Fruit fly (Drosophila melanogaster) whole organism, embryonic: Measurements from ENCODE around the gene CG15203.
A peak's percentile ranks its signal among the peaks of the same experiment; 100 is the strongest.

Experiments
- CG1024 ChIP-seq: fragments of 200-800 bp; sonication (Bioruptor generic); IDR thresholded peaks from 2 replicates; pipeline ENCODE4 v1.3.6; 2022; ENCODE audit warnings: missing biosample characterization, missing genetic modification characterization
- CG10543 ChIP-seq: fragments of 200-800 bp; sonication (Bioruptor generic); optimal IDR thresholded peaks from 3 replicates; lab custom pipeline; 2017; ENCODE audit warnings: missing biosample characterization, mild to moderate bottlenecking, missing genetic modification characterization, moderate library complexity
- CG11695 ChIP-seq: fragments of 200-800 bp; sonication (Bioruptor generic); IDR thresholded peaks from 3 replicates; pipeline ENCODE4 v1.3.6; 2022; ENCODE audit warnings: missing biosample characterization, missing genetic modification characterization
- CG1647 ChIP-seq: fragments of 200-800 bp; sonication (Bioruptor generic); optimal IDR thresholded peaks from 3 replicates; lab custom pipeline; 2016; ENCODE audit warnings: missing biosample characterization, missing genetic modification characterization
- CG17328 ChIP-seq: fragments of 200-800 bp; sonication (Bioruptor generic); IDR thresholded peaks from 2 replicates; pipeline ENCODE4 v1.3.6; 2022; ENCODE audit warnings: missing biosample characterization, missing genetic modification characterization
- CG2712 ChIP-seq: fragments of 200-800 bp; optimal IDR thresholded peaks from 3 replicates; lab custom pipeline; 2019; ENCODE audit warnings: missing biosample characterization, mild to moderate bottlenecking, missing genetic modification characterization, moderate library complexity
- CG2889 ChIP-seq: fragments of 200-800 bp; sonication (Bioruptor generic); IDR thresholded peaks from 3 replicates; pipeline ENCODE4 v1.3.6; 2022; ENCODE audit warnings: missing biosample characterization, missing genetic modification characterization
- CG43689 ChIP-seq: fragments of 200-800 bp; sonication (Bioruptor generic); IDR thresholded peaks from 2 replicates; pipeline ENCODE4 v1.3.6; 2022; ENCODE audit warnings: missing biosample characterization, missing genetic modification characterization
- CG5180 ChIP-seq: fragments of 200-800 bp; sonication (Bioruptor generic); optimal IDR thresholded peaks from 3 replicates; lab custom pipeline; 2017; ENCODE audit warnings: missing biosample characterization, missing genetic modification characterization, mild to moderate bottlenecking, moderate library complexity, missing genetic modification reagents
- CG5953 ChIP-seq: fragments of 200-800 bp; sonication (Bioruptor generic); IDR thresholded peaks from 2 replicates; pipeline ENCODE4 v1.3.6; 2022; ENCODE audit warnings: missing biosample characterization, missing genetic modification characterization
- CG6683 ChIP-seq: fragments of 200-800 bp; sonication (Bioruptor generic); optimal IDR thresholded peaks from 2 replicates; lab custom pipeline; 2017; ENCODE audit warnings: missing biosample characterization, mild to moderate bottlenecking, missing genetic modification characterization, missing genetic modification reagents
- CG6813 ChIP-seq: fragments of 200-800 bp; sonication (Bioruptor generic); optimal IDR thresholded peaks from 2 replicates; lab custom pipeline; 2017; ENCODE audit warnings: missing biosample characterization, missing genetic modification characterization, mild to moderate bottlenecking, moderate library complexity, missing genetic modification reagents
- CG6854 ChIP-seq: fragments of 200-800 bp; sonication (Bioruptor generic); optimal IDR thresholded peaks from 3 replicates; lab custom pipeline; 2017; ENCODE audit warnings: missing biosample characterization, mild to moderate bottlenecking, missing genetic modification characterization
- CG8290 ChIP-seq, 3 experiments: fragments of 200-800 bp; sonication (Bioruptor generic); optimal IDR thresholded peaks; 2 replicates each; lab custom pipeline; 2016 to 2019; ENCODE audit warnings: missing biosample characterization in 3 of 3, missing genetic modification characterization in 3 of 3, mild to moderate bottlenecking in 2 of 3, moderate library complexity in 1 of 3
- CG9215 ChIP-seq: fragments of 200-800 bp; sonication (Bioruptor generic); IDR thresholded peaks from 2 replicates; pipeline ENCODE4 v1.3.6; 2022; ENCODE audit warnings: missing biosample characterization, missing genetic modification characterization
- CG9797 ChIP-seq: fragments of 200-800 bp; sonication (Bioruptor generic); optimal IDR thresholded peaks from 3 replicates; lab custom pipeline; 2018; ENCODE audit warnings: missing biosample characterization, mild to moderate bottlenecking, missing genetic modification characterization
- CG9932 ChIP-seq: fragments of 200-800 bp; sonication (Bioruptor generic); IDR thresholded peaks from 2 replicates; pipeline ENCODE4 v1.3.6; 2022; ENCODE audit warnings: missing biosample characterization, missing genetic modification characterization
- CTCF ChIP-seq: fragments of 200-800 bp; sonication (Bioruptor generic); optimal IDR thresholded peaks from 2 replicates; lab custom pipeline; 2017; ENCODE audit warnings: missing biosample characterization, mild to moderate bottlenecking, missing genetic modification characterization, moderate library complexity
- Camta ChIP-seq: fragments of 200-800 bp; sonication (Bioruptor generic); optimal IDR thresholded peaks from 2 replicates; lab custom pipeline; 2016; ENCODE audit warnings: missing biosample characterization, missing genetic modification characterization
- CrebB ChIP-seq: fragments of 200-800 bp; sonication (Bioruptor generic); optimal IDR thresholded peaks from 3 replicates; lab custom pipeline; 2018; ENCODE audit warnings: missing biosample characterization, mild to moderate bottlenecking, missing genetic modification characterization
- Fer1 ChIP-seq: fragments of 200-800 bp; sonication (Bioruptor generic); optimal IDR thresholded peaks from 2 replicates; lab custom pipeline; 2017; ENCODE audit warnings: missing biosample characterization, mild to moderate bottlenecking, missing genetic modification characterization
- Hey ChIP-seq: fragments of 200-800 bp; sonication (Bioruptor generic); optimal IDR thresholded peaks from 3 replicates; lab custom pipeline; 2018; ENCODE audit warnings: missing biosample characterization, mild to moderate bottlenecking, missing genetic modification characterization
- Hsf ChIP-seq: fragments of 200-800 bp; sonication (Bioruptor generic); optimal IDR thresholded peaks from 3 replicates; lab custom pipeline; 2016; ENCODE audit warnings: missing biosample characterization, missing genetic modification characterization
- Lhr ChIP-seq: fragments of 200-800 bp; sonication (Bioruptor generic); optimal IDR thresholded peaks from 3 replicates; lab custom pipeline; 2017; ENCODE audit warnings: mild to moderate bottlenecking, missing biosample characterization, missing genetic modification reagents, missing genetic modification characterization
- Oaz ChIP-seq: fragments of 200-800 bp; sonication (Bioruptor generic); IDR thresholded peaks from 2 replicates; pipeline ENCODE4 v1.3.6; 2022; ENCODE audit warnings: missing biosample characterization, missing genetic modification characterization
- Pdp1 ChIP-seq, 2 experiments: fragments of 200-800 bp; sonication (Bioruptor generic); optimal IDR thresholded peaks; 3 replicates each; lab custom pipeline; 2016; ENCODE audit warnings: missing biosample characterization in 2 of 2, missing genetic modification characterization in 2 of 2, mild to moderate bottlenecking in 1 of 2, moderate library complexity in 1 of 2
- Ptx1 ChIP-seq: fragments of 200-800 bp; sonication (Bioruptor generic); IDR thresholded peaks from 2 replicates; pipeline ENCODE4 v1.3.6; 2022; ENCODE audit warnings: missing biosample characterization, missing genetic modification characterization
- Ravus ChIP-seq: fragments of 200-800 bp; sonication (Bioruptor generic); IDR thresholded peaks from 2 replicates; pipeline ENCODE4 v1.3.6; 2022; ENCODE audit warnings: missing biosample characterization, missing genetic modification characterization
- Side ChIP-seq: fragments of 200-800 bp; sonication (Bioruptor generic); optimal IDR thresholded peaks from 2 replicates; lab custom pipeline; 2016; ENCODE audit warnings: missing biosample characterization, missing genetic modification characterization
- bcd ChIP-seq: fragments of 200-800 bp; sonication (Bioruptor generic); optimal IDR thresholded peaks from 2 replicates; lab custom pipeline; 2017; ENCODE audit warnings: missing biosample characterization, mild to moderate bottlenecking, missing genetic modification characterization
- chn ChIP-seq: fragments of 200-800 bp; sonication (Bioruptor generic); optimal IDR thresholded peaks from 2 replicates; lab custom pipeline; 2016; ENCODE audit warnings: missing biosample characterization, missing genetic modification characterization
- ci ChIP-seq: fragments of 200-800 bp; sonication (Bioruptor generic); IDR thresholded peaks from 3 replicates; pipeline ENCODE4 v1.3.6; 2022; ENCODE audit warnings: missing biosample characterization, missing genetic modification characterization
- danr ChIP-seq: fragments of 200-800 bp; sonication (Bioruptor generic); IDR thresholded peaks from 2 replicates; pipeline ENCODE4 v1.3.6; 2022; ENCODE audit warnings: missing biosample characterization, missing genetic modification characterization
- dati ChIP-seq: fragments of 200-800 bp; sonication (Bioruptor generic); IDR thresholded peaks from 2 replicates; pipeline ENCODE4 v1.3.6; 2022; ENCODE audit warnings: missing biosample characterization, missing genetic modification characterization
- esg ChIP-seq: fragments of 200-800 bp; sonication (Bioruptor generic); conservative IDR thresholded peaks from 2 replicates; pipeline ENCODE4 v1.3.6; 2022; ENCODE audit warnings: missing biosample characterization, missing genetic modification characterization
- gro ChIP-seq: fragments of 200-800 bp; sonication (Bioruptor generic); optimal IDR thresholded peaks from 2 replicates; lab custom pipeline; 2016; ENCODE audit warnings: missing biosample characterization, missing genetic modification characterization
- her ChIP-seq: fragments of 200-800 bp; sonication (Bioruptor generic); optimal IDR thresholded peaks from 2 replicates; lab custom pipeline; 2016; ENCODE audit warnings: missing biosample characterization, missing genetic modification characterization
- insv ChIP-seq, 2 experiments: fragments of 200-800 bp; sonication (Bioruptor generic); optimal IDR thresholded peaks; 3 replicates each; lab custom pipeline; 2016 to 2018; ENCODE audit warnings: missing biosample characterization in 2 of 2, missing genetic modification characterization in 2 of 2
- kay ChIP-seq: fragments of 200-800 bp; sonication (Bioruptor generic); optimal IDR thresholded peaks from 2 replicates; lab custom pipeline; 2016; ENCODE audit warnings: missing biosample characterization, missing genetic modification characterization
- ken ChIP-seq: fragments of 200-800 bp; sonication (Bioruptor generic); IDR thresholded peaks from 3 replicates; pipeline ENCODE4 v1.3.6; 2022; ENCODE audit warnings: missing biosample characterization, missing genetic modification characterization
- kni ChIP-seq: fragments of 200-800 bp; sonication (Bioruptor generic); optimal IDR thresholded peaks from 3 replicates; lab custom pipeline; 2017; ENCODE audit warnings: mild to moderate bottlenecking, missing biosample characterization, missing genetic modification reagents, missing genetic modification characterization
- lola ChIP-seq, 3 experiments: fragments of >200 bp in 2 of 3; fragments of 200-800 bp in 1 of 3; sonication (Bioruptor generic) in 1 of 3; optimal IDR thresholded peaks; 2 replicates each; lab custom pipeline; 2017 to 2019; ENCODE audit warnings: missing biosample characterization in 3 of 3, missing genetic modification characterization in 3 of 3, mild to moderate bottlenecking in 1 of 3, moderate library complexity in 1 of 3
- org-1 ChIP-seq: fragments of 200-800 bp; sonication (Bioruptor generic); optimal IDR thresholded peaks from 2 replicates; lab custom pipeline; 2017; ENCODE audit warnings: missing biosample characterization, missing genetic modification characterization
- pan ChIP-seq, 4 experiments: fragments of >200 bp in 3 of 4; fragments of 200-800 bp in 1 of 4; sonication (Bioruptor generic) in 1 of 4; optimal IDR thresholded peaks in 3 of 4; IDR thresholded peaks in 1 of 4; 2 replicates each; pipeline versions ENCODE4 v1.3.6 to Lab custom; 2017 to 2022; ENCODE audit warnings: missing biosample characterization in 2 of 4, missing genetic modification characterization in 2 of 4, mixed read lengths in 1 of 4
- pho ChIP-seq: fragments of 200-800 bp; sonication (Bioruptor generic); optimal IDR thresholded peaks from 2 replicates; lab custom pipeline; 2016; ENCODE audit warnings: missing biosample characterization, missing genetic modification characterization
- pita ChIP-seq: fragments of 200-800 bp; sonication (Bioruptor generic); optimal IDR thresholded peaks from 2 replicates; lab custom pipeline; 2017; ENCODE audit warnings: missing biosample characterization, mild to moderate bottlenecking, missing genetic modification characterization
- sens ChIP-seq: fragments of 200-800 bp; sonication (Bioruptor generic); peaks from one replicate; lab custom pipeline; 2016; ENCODE audit warnings: missing biosample characterization, missing genetic modification characterization
- slbo ChIP-seq: fragments of 200-800 bp; sonication (Bioruptor generic); IDR thresholded peaks from 2 replicates; pipeline ENCODE4 v1.3.6; 2022; ENCODE audit warnings: missing biosample characterization, missing genetic modification characterization
- slp2 ChIP-seq: fragments of 200-800 bp; sonication (Bioruptor generic); optimal IDR thresholded peaks from 2 replicates; lab custom pipeline; 2016; ENCODE audit warnings: missing biosample characterization, missing genetic modification characterization
- sob ChIP-seq: fragments of 200-800 bp; sonication (Bioruptor generic); IDR thresholded peaks from 2 replicates; pipeline ENCODE4 v1.3.6; 2022; ENCODE audit warnings: missing biosample characterization, missing genetic modification characterization
- wor ChIP-seq: fragments of 200-800 bp; sonication (Bioruptor generic); IDR thresholded peaks from 2 replicates; pipeline ENCODE4 v1.3.6; 2022; ENCODE audit warnings: missing biosample characterization, missing genetic modification characterization
- yki ChIP-seq: fragments of >200 bp; optimal IDR thresholded peaks from 3 replicates; lab custom pipeline; 2018

Gene CG15203

dm6 chrX:11087384-11087783 is 21.0 kb downstream of the CG15203 start:
- TF ChIP-seq CTCF (GFP tag; lab: Kevin White, UChicago) (peak; percentile 6), ken (0 out of 3 replicates have a peak, but pooled peaks have one; percentile 22), CG5953 (GFP tag; lab: Robert Waterston, UW) (no peak), yki (no peak), Oaz (GFP tag; lab: Robert Waterston, UW) (no peak), pita (no peak), CG1024 (no peak), gro (GFP tag; lab: Kevin White, UChicago) (no peak), Ravus (GFP tag; lab: Robert Waterston, UW) (no peak), CG6854 (no peak), sob (GFP tag; lab: Robert Waterston, UW) (0 out of 2 replicates have a peak, but pooled peaks have one; percentile 12), her (GFP tag; lab: Kevin White, UChicago) (no peak), CG5180 (no peak), Pdp1 (GFP tag; optimal IDR thresholded peaks at IDR 0.05; lab: Kevin White, UChicago) (no peak), org-1 (GFP tag; lab: Kevin White, UChicago) (no peak), insv (GFP tag; optimal IDR thresholded peaks at IDR 0.05; lab: Kevin White, UChicago) (no peak), kay (GFP tag; lab: Kevin White, UChicago) (peak; percentile 80), ci (GFP tag; lab: Robert Waterston, UW) (peak; percentile 43; the same call in 1 of the 3 replicates), CG17328 (0 out of 2 replicates have a peak, but pooled peaks have one; percentile 27), Hey (tag; lab: Kevin White, UChicago) (no peak), CG9797 (no peak), Ptx1 (GFP tag; lab: Robert Waterston, UW) (no peak), bcd (no peak), CG11695 (GFP tag; lab: Robert Waterston, UW) (no peak), CG43689 (no peak), CG2712 (tag; lab: Kevin White, UChicago) (no peak), CG2889 (no peak), sens (peak; percentile 63), slp2 (GFP tag; lab: Kevin White, UChicago) (no peak), Lhr (GFP tag; lab: Kevin White, UChicago) (no peak), Fer1 (GFP tag; lab: Kevin White, UChicago) (no peak), CG9215 (GFP tag; lab: Robert Waterston, UW) (no peak), kni (GFP tag; lab: Kevin White, UChicago) (no peak), CG6813 (GFP tag; lab: Kevin White, UChicago) (no peak), Camta (GFP tag; lab: Kevin White, UChicago) (no peak), wor (GFP tag; lab: Robert Waterston, UW) (no peak), CG10543 (GFP tag; lab: Kevin White, UChicago) (no peak), pho (no peak), CG9932 (GFP tag; lab: Robert Waterston, UW) (no peak), Side (GFP tag; lab: Kevin White, UChicago) (no peak), esg (GFP tag; lab: Robert Waterston, UW) (no peak), CrebB (no peak), CG8290 (GFP tag; optimal IDR thresholded peaks at IDR 0.05; lab: Kevin White, UChicago) (no peak), CG8290 (tag; optimal IDR thresholded peaks at IDR 0.05; lab: Kevin White, UChicago) (peak in 1 of 2 experiments; percentile 1), dati (GFP tag; lab: Robert Waterston, UW) (no peak), lola (GFP tag; optimal IDR thresholded peaks at IDR 0.05; lab: Kevin White, UChicago) (no peak), slbo (GFP tag; lab: Robert Waterston, UW) (no peak), Hsf (GFP tag; lab: Kevin White, UChicago) (no peak), pan (optimal IDR thresholded peaks at IDR 0.05; lab: Kevin White, UChicago) (no peak), pan (GFP tag; optimal IDR thresholded peaks at IDR 0.05 in 1 of 2, IDR thresholded peaks at IDR 0.05 in 1 of 2) (peak in 1 of 2 experiments; percentile 42), CG6683 (no peak), CG1647 (no peak), danr (GFP tag; lab: Robert Waterston, UW) (no peak), chn (GFP tag; lab: Kevin White, UChicago) (no peak)
